Worm (Caenorhabditis elegans) whole organism, L2 larva: ENCODE measurements around the gene nhr-122.

Source experiments
- C34F6.9 ChIP-seq: fragments of 150-350 bp; optimal IDR thresholded peaks from 2 replicates; lab custom pipeline; 2014; ENCODE audit warnings: missing biosample characterization, missing genetic modification characterization
- R02D3.7 ChIP-seq: fragments of 150-350 bp; optimal IDR thresholded peaks from 2 replicates; lab custom pipeline; 2014; ENCODE audit warnings: missing biosample characterization, missing genetic modification characterization
- egl-27 ChIP-seq: sonication (generic microtip); optimal IDR thresholded peaks from 3 replicates; lab custom pipeline; 2017; ENCODE audit warnings: missing biosample characterization, missing genetic modification reagents, missing genetic modification characterization

DNA sequence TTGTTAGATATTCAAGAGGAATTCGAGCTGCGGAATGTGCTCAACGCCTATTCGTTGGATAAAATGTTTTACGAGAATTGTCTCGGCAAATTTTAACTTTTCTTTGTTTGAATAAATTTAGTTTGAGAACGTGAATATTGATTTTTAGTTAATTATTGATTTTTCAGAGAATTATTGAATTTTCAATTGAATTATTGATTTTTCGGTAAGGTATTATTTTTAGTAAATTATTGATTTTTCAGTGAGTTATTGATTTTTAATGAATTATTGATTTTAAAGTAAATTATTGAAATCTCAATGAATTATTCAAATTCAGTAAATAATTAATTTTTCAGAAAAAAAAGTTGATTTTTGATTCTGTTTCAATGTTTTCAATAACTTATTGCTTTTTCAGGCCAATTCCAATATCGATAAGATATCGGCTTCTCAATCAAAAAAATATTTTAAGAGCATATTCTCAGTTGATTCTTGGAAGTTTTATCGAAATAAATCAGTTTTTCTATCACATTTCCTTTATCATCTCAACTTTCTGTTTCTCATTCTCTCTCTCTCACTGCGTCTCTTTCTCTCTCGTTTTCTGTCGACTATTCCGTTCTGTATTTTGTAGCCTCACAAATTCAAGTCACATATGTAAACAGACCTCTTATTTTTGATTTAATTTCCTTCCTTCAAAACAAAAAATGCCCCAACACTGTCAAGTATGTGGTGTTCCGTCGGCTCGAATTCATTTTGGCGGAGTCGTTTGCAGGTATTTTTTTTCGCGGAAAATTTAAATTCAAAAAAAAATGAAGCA lies 6.0 kb downstream of the nhr-122 start, which contains the start of gene nhr-92:
- TF ChIP-seq C34F6.9 (tag; lab: Kevin White, UChicago) (no peak), egl-27 (tag; lab: Kevin White, UChicago) (no peak), R02D3.7 (no peak)
